Worm (Caenorhabditis elegans): Measurements from ENCODE around the gene T25C12.3.

ce11 chrX:11452316-11452715, 47.5 kb downstream of the T25C12.3 start:
- TF ChIP-seq elt-3 (tag; optimal IDR thresholded peaks at IDR 0.05) (no peak), hmg-11 (tag; optimal IDR thresholded peaks at IDR 0.05) (no peak), elt-1 (tag; optimal IDR thresholded peaks at IDR 0.05) (no peak), lin-39 (tag; optimal IDR thresholded peaks at IDR 0.05) (no peak), pha-4 (tag; optimal IDR thresholded peaks at IDR 0.05) (no peak)
